Worm (Caenorhabditis elegans) whole organism, L1 larva: ENCODE measurements around the gene cyp-13A11.

Experiments used
- C04F5.9 ChIP-seq: sonication (generic microtip); optimal IDR thresholded peaks from 2 replicates; lab custom pipeline; 2016; ENCODE audit warnings: missing genetic modification characterization, missing compliant biosample characterization
- C16A3.4 ChIP-seq: fragments of 150-350 bp; optimal IDR thresholded peaks from 2 replicates; lab custom pipeline; 2014; ENCODE audit warnings: missing biosample characterization, missing genetic modification characterization
- F16B12.6 ChIP-seq: fragments of 150-350 bp; optimal IDR thresholded peaks from 2 replicates; lab custom pipeline; 2014; ENCODE audit warnings: missing biosample characterization, missing genetic modification characterization
- aha-1 ChIP-seq: fragments of 150-350 bp; optimal IDR thresholded peaks from 2 replicates; lab custom pipeline; 2014; ENCODE audit warnings: missing biosample characterization, missing genetic modification characterization
- blmp-1 ChIP-seq: fragments of 150-350 bp; optimal IDR thresholded peaks from 2 replicates; lab custom pipeline; 2014; ENCODE audit warnings: missing biosample characterization, missing genetic modification characterization
- ceh-82 ChIP-seq, 3 experiments: fragments of 150-350 bp in 1 of 3; sonication (generic microtip) in 2 of 3; optimal IDR thresholded peaks; 2 replicates each; lab custom pipeline; 2014 to 2017; ENCODE audit warnings: missing biosample characterization in 3 of 3, missing genetic modification characterization in 3 of 3
- ceh-88 ChIP-seq: fragments of 200-800 bp; sonication (Bioruptor generic); IDR thresholded peaks from 2 replicates; pipeline ENCODE4 v1.3.6; 2022; ENCODE audit warnings: missing genetic modification characterization, missing compliant biosample characterization
- dsc-1 ChIP-seq: sonication (generic microtip); optimal IDR thresholded peaks from 2 replicates; lab custom pipeline; 2016; ENCODE audit warnings: mild to moderate bottlenecking, missing genetic modification characterization, missing compliant biosample characterization
- efl-1 ChIP-seq, 4 experiments: fragments of 150-350 bp; optimal IDR thresholded peaks in 3 of 4; peaks in 1 of 4; 1 replicate in 1 of 4; 2 replicates in 3 of 4; lab custom pipeline; 2014; ENCODE audit warnings: missing biosample characterization in 2 of 4, missing genetic modification characterization in 2 of 4, missing genetic modification reagents in 2 of 4
- efl-3 ChIP-seq: fragments of 200-800 bp; sonication (Bioruptor generic); optimal IDR thresholded peaks from 2 replicates; lab custom pipeline; 2018; ENCODE audit warnings: mild to moderate bottlenecking, missing genetic modification characterization, missing compliant biosample characterization
- egl-13 ChIP-seq: sonication (generic microtip); optimal IDR thresholded peaks from 2 replicates; lab custom pipeline; 2016; ENCODE audit warnings: missing genotype, missing genetic modification reagents, missing genetic modification characterization, missing compliant biosample characterization
- elt-3 ChIP-seq, 6 experiments: fragments of 150-350 bp in 1 of 6; sonication (generic microtip); optimal IDR thresholded peaks; 2 replicates each; lab custom pipeline; 2017 to 2018; ENCODE audit warnings: missing biosample characterization in 6 of 6, missing genetic modification characterization in 6 of 6, inconsistent platforms in 1 of 6
- fkh-8 ChIP-seq: sonication (generic microtip); optimal IDR thresholded peaks from 2 replicates; lab custom pipeline; 2016; ENCODE audit warnings: mild to moderate bottlenecking, missing genetic modification characterization, missing compliant biosample characterization
- fos-1 ChIP-seq: fragments of 150-350 bp; optimal IDR thresholded peaks from 2 replicates; lab custom pipeline; 2014; ENCODE audit warnings: missing biosample characterization, missing genetic modification characterization
- hlh-4 ChIP-seq: sonication (generic microtip); optimal IDR thresholded peaks from 2 replicates; lab custom pipeline; 2016; ENCODE audit warnings: mild to moderate bottlenecking, missing genetic modification characterization, missing compliant biosample characterization
- jun-1 ChIP-seq: fragments of 150-350 bp; optimal IDR thresholded peaks from 2 replicates; lab custom pipeline; 2014; ENCODE audit warnings: missing biosample characterization, missing genetic modification reagents, missing genetic modification characterization
- lin-14 ChIP-seq: fragments of 200-800 bp; sonication (Bioruptor generic); optimal IDR thresholded peaks from 2 replicates; lab custom pipeline; 2018; ENCODE audit warnings: mild to moderate bottlenecking, missing genetic modification characterization, moderate library complexity, missing compliant biosample characterization
- lin-15B ChIP-seq: fragments of 150-350 bp; sonication (generic microtip); optimal IDR thresholded peaks from 3 replicates; lab custom pipeline; 2014; ENCODE audit warnings: missing biosample characterization, missing genetic modification characterization
- lin-35 ChIP-seq, 2 experiments: fragments of 150-350 bp; optimal IDR thresholded peaks; 2 replicates each; lab custom pipeline; 2014; ENCODE audit warnings: missing biosample characterization in 2 of 2, missing genetic modification characterization in 2 of 2, missing genetic modification reagents in 2 of 2
- lin-39 ChIP-seq: fragments of 150-350 bp; optimal IDR thresholded peaks from 2 replicates; lab custom pipeline; 2014; ENCODE audit warnings: missing biosample characterization, missing genetic modification reagents, missing genetic modification characterization
- lsy-2 ChIP-seq, 2 experiments: fragments of 150-350 bp; optimal IDR thresholded peaks; 2 replicates each; lab custom pipeline; 2014; ENCODE audit warnings: missing biosample characterization in 2 of 2, missing genetic modification characterization in 2 of 2
- mab-9 ChIP-seq: fragments of 200-800 bp; sonication (Bioruptor generic); IDR thresholded peaks from 2 replicates; pipeline ENCODE4 v1.3.6; 2022; ENCODE audit warnings: missing genetic modification reagents, missing genetic modification characterization, missing compliant biosample characterization
- mef-2 ChIP-seq: fragments of 150-350 bp; optimal IDR thresholded peaks from 2 replicates; lab custom pipeline; 2014; ENCODE audit warnings: missing biosample characterization, missing genetic modification characterization
- mep-1 ChIP-seq: fragments of 150-350 bp; optimal IDR thresholded peaks from 2 replicates; lab custom pipeline; 2014; ENCODE audit warnings: missing biosample characterization, missing genetic modification characterization
- nhr-11 ChIP-seq: fragments of 150-350 bp; optimal IDR thresholded peaks from 2 replicates; lab custom pipeline; 2014; ENCODE audit warnings: missing biosample characterization, missing genetic modification characterization
- nhr-20 ChIP-seq: sonication (generic microtip); optimal IDR thresholded peaks from 2 replicates; lab custom pipeline; 2016; ENCODE audit warnings: mild to moderate bottlenecking, missing genetic modification characterization, missing compliant biosample characterization
- nhr-28 ChIP-seq: fragments of 150-350 bp; optimal IDR thresholded peaks from 2 replicates; lab custom pipeline; 2014; ENCODE audit warnings: missing biosample characterization, missing genetic modification characterization
- nhr-47 ChIP-seq: sonication (generic microtip); optimal IDR thresholded peaks from 2 replicates; lab custom pipeline; 2016; ENCODE audit warnings: mild to moderate bottlenecking, missing genetic modification characterization, moderate library complexity, missing compliant biosample characterization
- nhr-71 ChIP-seq: sonication (generic microtip); optimal IDR thresholded peaks from 2 replicates; lab custom pipeline; 2016; ENCODE audit warnings: mild to moderate bottlenecking, missing genetic modification characterization, moderate library complexity, missing compliant biosample characterization
- nhr-76 ChIP-seq: sonication (generic microtip); optimal IDR thresholded peaks from 2 replicates; lab custom pipeline; 2017; ENCODE audit warnings: missing biosample characterization, missing genetic modification characterization
- nhr-85 ChIP-seq: sonication (generic microtip); peaks from one replicate; lab custom pipeline; 2016; ENCODE audit warnings: missing genetic modification characterization, inconsistent platforms, missing compliant biosample characterization
- pag-3 ChIP-seq: sonication (generic microtip); optimal IDR thresholded peaks from 2 replicates; lab custom pipeline; 2017; ENCODE audit warnings: missing genetic modification characterization, mild to moderate bottlenecking, missing compliant biosample characterization, antibody characterized with exemption, borderline replicate concordance; ENCODE audit not compliant: insufficient read depth
- rnt-1 ChIP-seq: sonication (generic microtip); optimal IDR thresholded peaks from 2 replicates; lab custom pipeline; 2016; ENCODE audit warnings: mild to moderate bottlenecking, missing genetic modification characterization, moderate library complexity, missing compliant biosample characterization
- snu-23 ChIP-seq: sonication (generic microtip); optimal IDR thresholded peaks from 2 replicates; lab custom pipeline; 2016; ENCODE audit warnings: missing genetic modification characterization, missing compliant biosample characterization
- sptf-1 ChIP-seq: fragments of 150-350 bp; optimal IDR thresholded peaks from 2 replicates; lab custom pipeline; 2014; ENCODE audit warnings: missing biosample characterization, missing genetic modification characterization
- swsn-7 ChIP-seq: sonication (generic microtip); optimal IDR thresholded peaks from 2 replicates; lab custom pipeline; 2016; ENCODE audit warnings: missing genetic modification characterization, missing compliant biosample characterization
- tbx-2 ChIP-seq: sonication (generic microtip); optimal IDR thresholded peaks from 2 replicates; lab custom pipeline; 2016; ENCODE audit warnings: missing genetic modification characterization, missing compliant biosample characterization
- tlp-1 ChIP-seq: fragments of 150-350 bp; optimal IDR thresholded peaks from 2 replicates; lab custom pipeline; 2014; ENCODE audit warnings: missing biosample characterization, missing genetic modification characterization
- unc-86 ChIP-seq: sonication (generic microtip); optimal IDR thresholded peaks from 2 replicates; lab custom pipeline; 2016; ENCODE audit warnings: missing genetic modification characterization, missing compliant biosample characterization
- unc-98 ChIP-seq: fragments of 200-800 bp; sonication (Bioruptor generic); IDR thresholded peaks from 2 replicates; pipeline ENCODE4 v1.3.6; 2022; ENCODE audit warnings: missing genetic modification characterization, missing compliant biosample characterization
- vab-15 ChIP-seq: sonication (generic microtip); optimal IDR thresholded peaks from 2 replicates; lab custom pipeline; 2017; ENCODE audit warnings: missing genotype, mild to moderate bottlenecking, missing genetic modification characterization, missing compliant biosample characterization
- xbp-1 ChIP-seq: sonication (generic microtip); optimal IDR thresholded peaks from 2 replicates; lab custom pipeline; 2016; ENCODE audit warnings: missing genetic modification characterization, missing compliant biosample characterization
- zag-1 ChIP-seq: fragments of 150-350 bp; optimal IDR thresholded peaks from 2 replicates; lab custom pipeline; 2014; ENCODE audit warnings: missing biosample characterization, missing genetic modification characterization
- zip-4 ChIP-seq: fragments of 200-800 bp; sonication (Bioruptor generic); optimal IDR thresholded peaks from 2 replicates; lab custom pipeline; 2018; ENCODE audit warnings: mild to moderate bottlenecking, missing genetic modification characterization, moderate library complexity, missing compliant biosample characterization
- ztf-11 ChIP-seq, 2 experiments: sonication (generic microtip); optimal IDR thresholded peaks; 2 replicates each; lab custom pipeline; 2016 to 2017; ENCODE audit warnings: missing genetic modification characterization in 2 of 2, missing biosample characterization in 1 of 2, missing compliant biosample characterization in 1 of 2

The cyp-13A11 gene

DNA sequence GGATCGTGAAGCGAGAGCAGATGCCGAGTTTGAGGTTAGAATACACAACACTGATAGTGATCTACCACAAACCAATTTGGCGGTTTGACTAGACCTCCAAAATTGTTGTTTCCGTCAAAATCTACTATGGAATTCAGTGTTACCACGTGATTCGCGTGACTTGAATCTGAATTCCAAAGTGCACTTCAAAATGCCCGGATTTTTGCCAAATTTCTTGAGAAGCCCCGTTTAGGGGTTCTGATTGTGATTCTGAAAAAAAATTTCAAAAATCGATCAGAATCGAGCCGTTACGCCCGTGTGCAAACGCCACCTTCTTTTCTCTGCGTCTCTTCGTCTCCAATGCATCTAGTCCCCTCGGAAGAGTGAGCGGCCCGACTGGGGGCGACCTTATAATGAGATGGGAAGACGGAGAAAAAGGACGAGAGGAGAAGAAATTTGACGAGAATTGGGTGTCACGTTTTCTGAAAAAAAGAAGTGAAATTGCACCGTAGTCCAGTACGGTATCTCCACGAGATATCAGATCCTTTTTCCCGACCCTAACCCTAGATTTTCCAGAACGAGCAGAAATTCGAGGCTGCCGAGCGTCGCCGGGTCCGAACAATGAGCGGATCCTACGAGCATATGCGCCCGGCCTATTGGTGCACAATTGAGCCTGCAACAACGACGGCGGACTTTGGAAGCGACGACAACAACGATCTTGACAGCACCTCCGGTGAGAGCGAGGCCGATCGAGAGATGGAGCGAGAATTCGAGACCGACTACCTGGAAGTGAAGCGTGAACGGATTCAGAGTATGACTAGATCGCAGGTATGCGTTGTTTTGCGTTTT is 50.8 kb downstream of the cyp-13A11 start (continued):
- TF ChIP-seq ztf-11 (tag; optimal IDR thresholded peaks at IDR 0.05; lab: Kevin White, UChicago) = no peak
- TF ChIP-seq C04F5.9 = no peak
- no peak for TF ChIP-seq dsc-1 (tag; lab: Kevin White, UChicago)
- peak; percentile 31 for TF ChIP-seq snu-23 (GFP tag; lab: Kevin White, UChicago)
- TF ChIP-seq tbx-2 (tag; lab: Kevin White, UChicago) = no peak
- peak; percentile 42 for TF ChIP-seq nhr-47 (tag; lab: Kevin White, UChicago)
- no peak for TF ChIP-seq nhr-76 (tag; lab: Kevin White, UChicago)
- TF ChIP-seq C16A3.4 (tag; lab: Kevin White, UChicago) = peak; percentile 21
- no peak for TF ChIP-seq nhr-28 (tag; lab: Kevin White, UChicago)
- TF ChIP-seq blmp-1 (tag; lab: Kevin White, UChicago) = peak; percentile 38
- peak in 1 of 2 experiments; percentile 29 for TF ChIP-seq lin-35 (GFP tag; optimal IDR thresholded peaks at IDR 0.05; lab: Kevin White, UChicago)
- peak; percentile 10 for TF ChIP-seq swsn-7 (tag; lab: Kevin White, UChicago)
- TF ChIP-seq mab-9 (GFP tag; lab: Robert Waterston, UW) = no peak
- TF ChIP-seq egl-13 (tag; lab: Kevin White, UChicago) = no peak
- peak; percentile 50 for TF ChIP-seq nhr-71 (tag; lab: Kevin White, UChicago)
- TF ChIP-seq efl-1 (optimal IDR thresholded peaks at IDR 0.05; lab: Kevin White, UChicago) = no peak
- peak in 1 of 2 experiments; percentile 94 for TF ChIP-seq efl-1 (GFP tag; optimal IDR thresholded peaks at IDR 0.05 in 1 of 2; lab: Kevin White, UChicago)
- TF ChIP-seq xbp-1 = peak; percentile 6
- TF ChIP-seq aha-1 (tag; lab: Kevin White, UChicago) = no peak
- TF ChIP-seq elt-3 (tag; optimal IDR thresholded peaks at IDR 0.05; lab: Kevin White, UChicago) = no peak
- no peak for TF ChIP-seq rnt-1 (tag; lab: Kevin White, UChicago)
- TF ChIP-seq vab-15 = no peak
- TF ChIP-seq nhr-85 = peak; percentile 75
- no peak for TF ChIP-seq unc-98 (GFP tag; lab: Robert Waterston, UW)
- peak in 1 of 2 experiments; percentile 62 for TF ChIP-seq lsy-2 (tag; optimal IDR thresholded peaks at IDR 0.05; lab: Kevin White, UChicago)
- no peak for TF ChIP-seq zag-1 (tag; lab: Kevin White, UChicago)
- TF ChIP-seq lin-15B (tag; lab: Kevin White, UChicago) = no peak
- no peak for TF ChIP-seq unc-86
- no peak for TF ChIP-seq tlp-1 (tag; lab: Kevin White, UChicago)
- no peak for TF ChIP-seq nhr-11 (tag; lab: Kevin White, UChicago)
- no peak for TF ChIP-seq mef-2 (tag; lab: Kevin White, UChicago)
- no peak for TF ChIP-seq ceh-82 (tag; optimal IDR thresholded peaks at IDR 0.05; lab: Kevin White, UChicago)
- TF ChIP-seq pag-3 (tag; lab: Kevin White, UChicago) = no peak
- no peak for TF ChIP-seq hlh-4 (tag; lab: Kevin White, UChicago)
- no peak for TF ChIP-seq F16B12.6 (tag; lab: Kevin White, UChicago)
- peak; percentile 45 for TF ChIP-seq lin-14 (GFP tag; lab: Kevin White, UChicago)
- TF ChIP-seq efl-3 (GFP tag; lab: Kevin White, UChicago) = no peak
- TF ChIP-seq mep-1 (tag; lab: Kevin White, UChicago) = peak; percentile 13
- TF ChIP-seq zip-4 = no peak
- TF ChIP-seq jun-1 = no peak
- no peak for TF ChIP-seq sptf-1 (tag; lab: Kevin White, UChicago)
- no peak for TF ChIP-seq lin-39 (tag; lab: Kevin White, UChicago)
- TF ChIP-seq fkh-8 (tag; lab: Kevin White, UChicago) = no peak
- peak; percentile 13 for TF ChIP-seq fos-1 (tag; lab: Kevin White, UChicago)
- TF ChIP-seq nhr-20 (tag; lab: Kevin White, UChicago) = no peak
- TF ChIP-seq ceh-88 = no peak
